Worm (Caenorhabditis elegans): ENCODE measurements around the gene C45B2.1.
A peak's percentile ranks its signal among the peaks of the same experiment; 100 is the strongest.

C45B2.1 gene

ce11 chrX:6085824-6086223, at the start of gene C45B2.1:
TSS of gene C45B2.1 (plus strand) at chrX:6086124.
- TF ChIP-seq nhr-237 (tag; optimal IDR thresholded peaks at IDR 0.05), result no peak
- no peak for TF ChIP-seq nhr-28 (tag; optimal IDR thresholded peaks at IDR 0.05)
- TF ChIP-seq pha-4 (tag; optimal IDR thresholded peaks at IDR 0.05), result no peak
- no peak for TF ChIP-seq lin-32 (GFP tag; optimal IDR thresholded peaks at IDR 0.05)
- TF ChIP-seq ceh-43 (GFP tag; optimal IDR thresholded peaks at IDR 0.05), result no peak
- TF ChIP-seq elt-3 (tag; optimal IDR thresholded peaks at IDR 0.05), result no peak
- TF ChIP-seq drap-1 (GFP tag; optimal IDR thresholded peaks at IDR 0.05), result no peak
- TF ChIP-seq lsy-2 (tag; optimal IDR thresholded peaks at IDR 0.05), result no peak
- TF ChIP-seq cnd-1 (tag; optimal IDR thresholded peaks at IDR 0.05), result no peak
- TF ChIP-seq M03D4.4 (tag; optimal IDR thresholded peaks at IDR 0.05), result no peak
- TF ChIP-seq unc-39 (tag; optimal IDR thresholded peaks at IDR 0.05), result no peak
- TF ChIP-seq mab-5 (tag; optimal IDR thresholded peaks at IDR 0.05), result no peak
- no peak for TF ChIP-seq ztf-11 (tag; optimal IDR thresholded peaks at IDR 0.05)
- no peak for TF ChIP-seq elt-1 (tag; optimal IDR thresholded peaks at IDR 0.05; ENCODE audit: borderline replicate concordance, insufficient read depth)
- no peak for TF ChIP-seq tbx-8 (GFP tag; optimal IDR thresholded peaks at IDR 0.05)
- no peak for TF ChIP-seq unc-120 (tag; optimal IDR thresholded peaks at IDR 0.05; ENCODE audit: poor library complexity, severe bottlenecking)
- no peak for TF ChIP-seq nhr-76 (tag; optimal IDR thresholded peaks at IDR 0.05)

ce11 chrX:6039544-6039943, 46.4 kb upstream of the C45B2.1 start, which contains the start of gene hsp-25:
TSS of gene hsp-25 (minus strand) at chrX:6039644.
- no peak for TF ChIP-seq ceh-83 (GFP tag; optimal IDR thresholded peaks at IDR 0.05)
- no peak for TF ChIP-seq mab-5 (tag; optimal IDR thresholded peaks at IDR 0.05)
- TF ChIP-seq drap-1 (GFP tag; optimal IDR thresholded peaks at IDR 0.05), result no peak
- TF ChIP-seq tbx-8 (GFP tag; optimal IDR thresholded peaks at IDR 0.05), result no peak
- TF ChIP-seq nhr-76 (tag; optimal IDR thresholded peaks at IDR 0.05), result no peak
- TF ChIP-seq cnd-1 (tag; optimal IDR thresholded peaks at IDR 0.05), result no peak
- no peak for TF ChIP-seq pha-4 (tag; optimal IDR thresholded peaks at IDR 0.05)
- TF ChIP-seq nhr-28 (tag; optimal IDR thresholded peaks at IDR 0.05), result no peak
- TF ChIP-seq snpc-4 (tag; optimal IDR thresholded peaks at IDR 0.05), result no peak
- no peak for TF ChIP-seq ceh-43 (GFP tag; optimal IDR thresholded peaks at IDR 0.05)
- no peak for TF ChIP-seq zip-8 (tag; optimal IDR thresholded peaks at IDR 0.05)

DNA sequence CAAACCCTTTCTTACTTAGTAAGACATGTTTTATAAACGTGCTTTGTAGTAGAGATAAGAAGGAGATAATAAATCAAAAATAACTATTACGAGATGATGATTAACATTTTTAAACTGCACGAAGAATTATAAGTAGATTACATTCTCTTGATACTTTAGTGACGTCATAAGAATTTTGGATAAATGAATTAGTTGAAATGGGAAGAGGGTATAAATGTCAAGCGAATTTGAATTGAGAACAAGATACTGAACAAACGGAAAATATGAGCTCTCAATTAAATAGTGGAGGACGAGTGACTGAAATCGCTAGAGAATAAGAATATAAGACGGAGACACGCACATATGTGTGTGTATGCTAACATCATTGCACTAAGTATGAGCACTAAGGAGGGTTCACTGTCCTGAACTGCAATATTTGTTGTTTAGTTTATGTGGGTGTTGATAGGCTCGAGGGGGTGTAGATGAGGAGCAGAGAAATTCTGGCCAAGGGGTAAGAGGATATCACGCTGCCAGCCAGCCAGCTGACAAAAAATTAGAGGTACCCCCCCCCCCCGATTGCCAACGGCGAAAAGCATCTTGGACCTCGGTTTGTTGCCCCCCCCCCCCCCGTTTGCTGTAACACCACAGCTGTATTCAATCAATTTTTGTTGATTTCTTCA, 45.4 kb upstream of the C45B2.1 start:
- TF ChIP-seq M03D4.4 (tag; optimal IDR thresholded peaks at IDR 0.05), result peak; percentile 65
- TF ChIP-seq nhr-28 (tag; optimal IDR thresholded peaks at IDR 0.05), result no peak
- TF ChIP-seq ceh-39 (tag; optimal IDR thresholded peaks at IDR 0.05), result no peak
- no peak for TF ChIP-seq nhr-237 (tag; optimal IDR thresholded peaks at IDR 0.05)
- no peak for TF ChIP-seq unc-62 (GFP tag; optimal IDR thresholded peaks at IDR 0.05)
- TF ChIP-seq sptf-1 (tag; optimal IDR thresholded peaks at IDR 0.05), result peak; percentile 60
- no peak for TF ChIP-seq lsy-2 (tag; optimal IDR thresholded peaks at IDR 0.05)
- TF ChIP-seq elt-1 (tag; optimal IDR thresholded peaks at IDR 0.05; ENCODE audit: borderline replicate concordance, insufficient read depth), result no peak
- TF ChIP-seq mab-5 (tag; optimal IDR thresholded peaks at IDR 0.05), result no peak
- peak; percentile 56 for TF ChIP-seq zip-8 (tag; optimal IDR thresholded peaks at IDR 0.05)
- TF ChIP-seq nhr-12 (tag; optimal IDR thresholded peaks at IDR 0.05), result no peak
- no peak for TF ChIP-seq drap-1 (GFP tag; optimal IDR thresholded peaks at IDR 0.05)
- TF ChIP-seq nhr-76 (tag; optimal IDR thresholded peaks at IDR 0.05), result no peak
- TF ChIP-seq tbx-8 (GFP tag; optimal IDR thresholded peaks at IDR 0.05), result no peak
- no peak for TF ChIP-seq ceh-83 (GFP tag; optimal IDR thresholded peaks at IDR 0.05)
- TF ChIP-seq ces-1 (GFP tag; optimal IDR thresholded peaks at IDR 0.05), result peak; percentile 36
- no peak for TF ChIP-seq bed-3 (GFP tag; optimal IDR thresholded peaks at IDR 0.05)
- no peak for TF ChIP-seq cnd-1 (tag; optimal IDR thresholded peaks at IDR 0.05)
- TF ChIP-seq lin-13 (tag; optimal IDR thresholded peaks at IDR 0.05), result no peak
- no peak for TF ChIP-seq ztf-11 (tag; optimal IDR thresholded peaks at IDR 0.05)
- TF ChIP-seq sem-2 (GFP tag; optimal IDR thresholded peaks at IDR 0.05), result no peak
- no peak for TF ChIP-seq nhr-2 (tag; optimal IDR thresholded peaks at IDR 0.05)
- no peak for TF ChIP-seq mep-1 (tag; optimal IDR thresholded peaks at IDR 0.05)
- TF ChIP-seq snpc-4 (tag; optimal IDR thresholded peaks at IDR 0.05), result no peak
- peak; percentile 5 for TF ChIP-seq mls-2 (tag; optimal IDR thresholded peaks at IDR 0.05)
- TF ChIP-seq flh-1 (GFP tag; optimal IDR thresholded peaks at IDR 0.05), result no peak
- no peak for TF ChIP-seq elt-3 (tag; optimal IDR thresholded peaks at IDR 0.05)
- no peak for TF ChIP-seq pha-4 (tag; optimal IDR thresholded peaks at IDR 0.05)
- TF ChIP-seq ceh-43 (GFP tag; optimal IDR thresholded peaks at IDR 0.05), result no peak
- no peak for TF ChIP-seq blmp-1 (tag; optimal IDR thresholded peaks at IDR 0.05)
- peak; percentile 45 for TF ChIP-seq unc-120 (tag; optimal IDR thresholded peaks at IDR 0.05; ENCODE audit: poor library complexity, severe bottlenecking)
- TF ChIP-seq lin-32 (GFP tag; optimal IDR thresholded peaks at IDR 0.05), result no peak
- no peak for TF ChIP-seq unc-39 (tag; optimal IDR thresholded peaks at IDR 0.05)
- TF ChIP-seq ham-2 (GFP tag; optimal IDR thresholded peaks at IDR 0.05), result no peak
- TF ChIP-seq hlh-1 (tag; optimal IDR thresholded peaks at IDR 0.05), result no peak
